Fruit fly (Drosophila melanogaster) whole organism, pupa: Measurements from ENCODE around the gene Yip1d1.

Source experiments
- CG10348 ChIP-seq: fragments of 200-800 bp; sonication (Bioruptor generic); IDR thresholded peaks from 2 replicates; pipeline ENCODE4 v1.3.6; 2022; ENCODE audit warnings: missing biosample characterization, missing genetic modification characterization
- CG34367 ChIP-seq: fragments of 200-800 bp; sonication (Bioruptor generic); optimal IDR thresholded peaks from 2 replicates; lab custom pipeline; 2018; ENCODE audit warnings: missing biosample characterization, mild to moderate bottlenecking, missing genetic modification characterization
- CG9948 ChIP-seq: fragments of 200-800 bp; sonication (Bioruptor generic); optimal IDR thresholded peaks from 2 replicates; lab custom pipeline; 2018; ENCODE audit warnings: missing biosample characterization, mild to moderate bottlenecking, missing genetic modification characterization, moderate library complexity
- D1 ChIP-seq: fragments of 200-800 bp; sonication (Bioruptor generic); optimal IDR thresholded peaks from 2 replicates; lab custom pipeline; 2018; ENCODE audit warnings: missing biosample characterization, mild to moderate bottlenecking, missing genetic modification characterization, moderate library complexity
- EcR ChIP-seq: fragments of 200-800 bp; sonication (Bioruptor generic); optimal IDR thresholded peaks from 3 replicates; lab custom pipeline; 2019; ENCODE audit warnings: missing biosample characterization, missing genetic modification characterization, mild to moderate bottlenecking, moderate library complexity, missing genetic modification reagents
- Ets98B ChIP-seq: fragments of 200-800 bp; sonication (Bioruptor generic); IDR thresholded peaks from 2 replicates; pipeline ENCODE4 v1.3.6; 2022; ENCODE audit warnings: missing biosample characterization, missing genetic modification characterization
- gl ChIP-seq: fragments of 200-800 bp; sonication (Bioruptor generic); optimal IDR thresholded peaks from 2 replicates; lab custom pipeline; 2018; ENCODE audit warnings: missing biosample characterization, mild to moderate bottlenecking, missing genetic modification characterization

- TF ChIP-seq EcR (GFP tag; lab: Kevin White, UChicago) (no peak), CG34367 (tag; lab: Kevin White, UChicago) (no peak), CG10348 (GFP tag; lab: Robert Waterston, UW) (no peak), D1 (no peak), gl (tag; lab: Kevin White, UChicago) (no peak), CG9948 (peak; percentile 2), Ets98B (GFP tag; lab: Robert Waterston, UW) (no peak)
Observed at dm6 chr2L:13049136-13049535, 48.7 kb upstream of the Yip1d1 start.
